Worm (Caenorhabditis elegans): Measurements from ENCODE around the gene Y37H2A.10.

- TF ChIP-seq ceh-48 (tag; optimal IDR thresholded peaks at IDR 0.05) (no peak), nhr-11 (tag; optimal IDR thresholded peaks at IDR 0.05) (no peak), C38D4.7 (GFP tag; optimal IDR thresholded peaks at IDR 0.05) (no peak), unc-86 (tag; optimal IDR thresholded peaks at IDR 0.05) (no peak), elt-2 (tag; optimal IDR thresholded peaks at IDR 0.05) (no peak), pag-3 (tag; optimal IDR thresholded peaks at IDR 0.05; ENCODE audit: borderline replicate concordance) (no peak), dmd-4 (tag; optimal IDR thresholded peaks at IDR 0.05; ENCODE audit: borderline replicate concordance) (no peak), hlh-30 (tag; optimal IDR thresholded peaks at IDR 0.05; ENCODE audit: insufficient read depth) (no peak), tbx-2 (tag; optimal IDR thresholded peaks at IDR 0.05) (no peak), fkh-6 (tag; optimal IDR thresholded peaks at IDR 0.05) (no peak), sox-4 (tag; optimal IDR thresholded peaks at IDR 0.05) (no peak), eyg-1 (tag; optimal IDR thresholded peaks at IDR 0.05) (no peak), lin-11 (tag; optimal IDR thresholded peaks at IDR 0.05) (no peak), pha-4 (tag; optimal IDR thresholded peaks at IDR 0.05) (no peak)
These were observed 39.9 kb downstream of the Y37H2A.10 start, which contains the start of gene C31G12.4 for ce11 chrV:18178659-18179058.

Measured in whole organism, late embryonic.